Fruit fly (Drosophila melanogaster) whole organism, embryonic: ENCODE data around the gene glu.

Source experiments
- Aef1 ChIP-seq: fragments of 200-800 bp; sonication (Bioruptor generic); IDR thresholded peaks from 3 replicates; pipeline ENCODE4 v1.3.6; 2022; ENCODE audit warnings: missing biosample characterization, missing genetic modification characterization
- Asciz ChIP-seq: fragments of 200-800 bp; sonication (Bioruptor generic); optimal IDR thresholded peaks from 2 replicates; lab custom pipeline; 2017; ENCODE audit warnings: missing biosample characterization, mild to moderate bottlenecking, missing genetic modification characterization, missing genetic modification reagents
- CG10209 ChIP-seq: fragments of 200-800 bp; sonication (Bioruptor generic); optimal IDR thresholded peaks from 3 replicates; lab custom pipeline; 2017; ENCODE audit warnings: missing biosample characterization, mild to moderate bottlenecking, missing genetic modification characterization, missing genetic modification reagents
- CG12299 ChIP-seq: fragments of 200-800 bp; sonication (Bioruptor generic); optimal IDR thresholded peaks from 2 replicates; lab custom pipeline; 2018; ENCODE audit warnings: missing biosample characterization, mild to moderate bottlenecking, missing genetic modification characterization
- CG15073 ChIP-seq: fragments of 200-800 bp; sonication (Bioruptor generic); optimal IDR thresholded peaks from 2 replicates; lab custom pipeline; 2016; ENCODE audit warnings: missing biosample characterization, missing genetic modification characterization
- CG15269 ChIP-seq: fragments of 200-800 bp; sonication (Bioruptor generic); optimal IDR thresholded peaks from 2 replicates; lab custom pipeline; 2018; ENCODE audit warnings: missing biosample characterization, mild to moderate bottlenecking, missing genetic modification characterization, moderate library complexity
- CG1529 ChIP-seq: fragments of 200-800 bp; sonication (Bioruptor generic); optimal IDR thresholded peaks from 3 replicates; lab custom pipeline; 2018; ENCODE audit warnings: missing biosample characterization, missing genetic modification characterization
- CG15514 ChIP-seq: fragments of 200-800 bp; sonication (Bioruptor generic); optimal IDR thresholded peaks from 3 replicates; lab custom pipeline; 2017; ENCODE audit warnings: missing biosample characterization, missing genetic modification characterization, mild to moderate bottlenecking, moderate library complexity, missing genetic modification reagents
- CG15696 ChIP-seq: fragments of 200-800 bp; sonication (Bioruptor generic); optimal IDR thresholded peaks from 2 replicates; lab custom pipeline; 2019; ENCODE audit warnings: missing biosample characterization, mild to moderate bottlenecking, missing genetic modification characterization, moderate library complexity
- CG1603 ChIP-seq: fragments of 200-800 bp; sonication (Bioruptor generic); optimal IDR thresholded peaks from 2 replicates; lab custom pipeline; 2019; ENCODE audit warnings: missing biosample characterization, mild to moderate bottlenecking, missing genetic modification characterization, moderate library complexity
- CG16863 ChIP-seq: fragments of 200-800 bp; sonication (Bioruptor generic); optimal IDR thresholded peaks from 3 replicates; lab custom pipeline; 2016; ENCODE audit warnings: missing biosample characterization, missing genetic modification characterization
- CG2129 ChIP-seq: fragments of 200-800 bp; sonication (Bioruptor generic); IDR thresholded peaks from 2 replicates; pipeline ENCODE4 v1.3.6; 2022; ENCODE audit warnings: missing biosample characterization, missing genetic modification characterization; ENCODE audit not compliant: partially characterized antibody
- CG31365 ChIP-seq: fragments of 200-800 bp; sonication (Bioruptor generic); optimal IDR thresholded peaks from 2 replicates; lab custom pipeline; 2018; ENCODE audit warnings: missing biosample characterization, mild to moderate bottlenecking, missing genetic modification characterization
- CG3726 ChIP-seq: fragments of 200-800 bp; sonication (Bioruptor generic); IDR thresholded peaks from 3 replicates; pipeline ENCODE4, ENCODE4 v1.3.6; 2022; ENCODE audit warnings: missing biosample characterization, missing genetic modification characterization
- CG4404 ChIP-seq: fragments of 200-800 bp; sonication (Bioruptor generic); IDR thresholded peaks from 2 replicates; pipeline ENCODE4 v1.3.6; 2022; ENCODE audit warnings: missing biosample characterization, missing genetic modification characterization
- CG4707 ChIP-seq: fragments of 200-800 bp; sonication (Bioruptor generic); optimal IDR thresholded peaks from 2 replicates; lab custom pipeline; 2018; ENCODE audit warnings: missing biosample characterization, mild to moderate bottlenecking, missing genetic modification characterization, moderate library complexity
- CG6791 ChIP-seq: fragments of 200-800 bp; sonication (Bioruptor generic); IDR thresholded peaks from 3 replicates; pipeline ENCODE4 v1.3.6; 2022; ENCODE audit warnings: missing biosample characterization, missing genetic modification characterization; ENCODE audit not compliant: partially characterized antibody
- CG7271 ChIP-seq: fragments of 200-800 bp; sonication (Bioruptor generic); optimal IDR thresholded peaks from 2 replicates; lab custom pipeline; 2018; ENCODE audit warnings: missing biosample characterization, mild to moderate bottlenecking, missing genetic modification characterization, moderate library complexity
- CG8388 ChIP-seq: fragments of 200-800 bp; sonication (Bioruptor generic); optimal IDR thresholded peaks from 2 replicates; lab custom pipeline; 2019; ENCODE audit warnings: missing biosample characterization, mild to moderate bottlenecking, missing genetic modification characterization, moderate library complexity
- CG8944 ChIP-seq: fragments of 200-800 bp; sonication (Bioruptor generic); optimal IDR thresholded peaks from 3 replicates; lab custom pipeline; 2016; ENCODE audit warnings: missing biosample characterization, missing genetic modification characterization
- CG9727 ChIP-seq: fragments of 200-800 bp; sonication (Bioruptor generic); optimal IDR thresholded peaks from 3 replicates; lab custom pipeline; 2017; ENCODE audit warnings: missing biosample characterization, mild to moderate bottlenecking, missing genetic modification characterization
- CkIIα-i1 ChIP-seq: fragments of 200-800 bp; sonication (Bioruptor generic); IDR thresholded peaks from 2 replicates; pipeline ENCODE4 v1.3.6; 2022; ENCODE audit warnings: missing biosample characterization, missing genetic modification characterization
- D ChIP-seq, 2 experiments: fragments of 200-800 bp in 1 of 2; fragments of >200 bp in 1 of 2; sonication (Bioruptor generic) in 1 of 2; optimal IDR thresholded peaks; 2 replicates in 1 of 2; 3 replicates in 1 of 2; lab custom pipeline; 2017; ENCODE audit warnings: mild to moderate bottlenecking in 1 of 2, missing biosample characterization in 1 of 2, missing genetic modification characterization in 1 of 2, missing genetic modification reagents in 1 of 2
- Dip3 ChIP-seq: fragments of 200-800 bp; sonication (Bioruptor generic); optimal IDR thresholded peaks from 3 replicates; lab custom pipeline; 2016; ENCODE audit warnings: missing biosample characterization, missing genetic modification characterization
- Fer1 ChIP-seq: fragments of 200-800 bp; sonication (Bioruptor generic); optimal IDR thresholded peaks from 2 replicates; lab custom pipeline; 2017; ENCODE audit warnings: missing biosample characterization, mild to moderate bottlenecking, missing genetic modification characterization
- Gsc ChIP-seq: fragments of 200-800 bp; sonication (Bioruptor generic); IDR thresholded peaks from 2 replicates; pipeline ENCODE4 v1.3.6; 2022; ENCODE audit warnings: missing biosample characterization, missing genetic modification characterization
- Hr39 ChIP-seq: fragments of >200 bp; optimal IDR thresholded peaks from 2 replicates; lab custom pipeline; 2017
- Hr51 ChIP-seq, 2 experiments: fragments of 200-800 bp; sonication (Bioruptor generic); optimal IDR thresholded peaks; 2 replicates in 1 of 2; 3 replicates in 1 of 2; lab custom pipeline; 2016 to 2018; ENCODE audit warnings: missing biosample characterization in 2 of 2, missing genetic modification characterization in 2 of 2, mild to moderate bottlenecking in 1 of 2, moderate library complexity in 1 of 2
- Max ChIP-seq: fragments of 200-800 bp; sonication (Bioruptor generic); optimal IDR thresholded peaks from 2 replicates; lab custom pipeline; 2016; ENCODE audit warnings: missing biosample characterization, mild to moderate bottlenecking, missing genetic modification characterization
- Sin3A ChIP-seq: fragments of >200 bp; optimal IDR thresholded peaks from 2 replicates; lab custom pipeline; 2018
- Tbp ChIP-seq: fragments of >200 bp; optimal IDR thresholded peaks from 2 replicates; lab custom pipeline; 2018; ENCODE audit warnings: missing biosample characterization, missing genetic modification characterization
- cg ChIP-seq: fragments of 200-800 bp; sonication (Bioruptor generic); optimal IDR thresholded peaks from 3 replicates; lab custom pipeline; 2019; ENCODE audit warnings: missing biosample characterization, mild to moderate bottlenecking, missing genetic modification characterization, moderate library complexity
- dmrt99B ChIP-seq: fragments of 200-800 bp; sonication (Bioruptor generic); optimal IDR thresholded peaks from 2 replicates; lab custom pipeline; 2018; ENCODE audit warnings: missing biosample characterization, mild to moderate bottlenecking, missing genetic modification characterization, moderate library complexity
- dysf ChIP-seq: fragments of 200-800 bp; sonication (Bioruptor generic); IDR thresholded peaks from 3 replicates; pipeline ENCODE4 v1.3.6; 2022; ENCODE audit warnings: missing biosample characterization, missing genetic modification characterization
- en ChIP-seq: fragments of 200-800 bp; sonication (Bioruptor generic); optimal IDR thresholded peaks from 2 replicates; lab custom pipeline; 2016; ENCODE audit warnings: missing biosample characterization, missing genetic modification characterization
- fd3F ChIP-seq: fragments of 200-800 bp; sonication (Bioruptor generic); optimal IDR thresholded peaks from 2 replicates; lab custom pipeline; 2018; ENCODE audit warnings: missing biosample characterization, mild to moderate bottlenecking, missing genetic modification characterization, moderate library complexity
- fru ChIP-seq: fragments of >200 bp; optimal IDR thresholded peaks from 2 replicates; lab custom pipeline; 2017
- ftz-f1 ChIP-seq: fragments of 200-800 bp; sonication (Bioruptor generic); optimal IDR thresholded peaks from 2 replicates; lab custom pipeline; 2016; ENCODE audit warnings: missing biosample characterization, missing genetic modification characterization
- gcm ChIP-seq: fragments of 200-800 bp; sonication (Bioruptor generic); optimal IDR thresholded peaks from 2 replicates; lab custom pipeline; 2019; ENCODE audit warnings: missing biosample characterization, mild to moderate bottlenecking, missing genetic modification characterization, moderate library complexity
- gfzf ChIP-seq: fragments of 200-800 bp; sonication (Bioruptor generic); optimal IDR thresholded peaks from 2 replicates; lab custom pipeline; 2016; ENCODE audit warnings: missing biosample characterization, mild to moderate bottlenecking, missing genetic modification characterization, moderate library complexity
- lab ChIP-seq: fragments of 200-800 bp; sonication (Bioruptor generic); optimal IDR thresholded peaks from 3 replicates; lab custom pipeline; 2017; ENCODE audit warnings: missing biosample characterization, missing genetic modification characterization, mild to moderate bottlenecking, moderate library complexity, missing genetic modification reagents
- lilli ChIP-seq: fragments of 200-800 bp; sonication (Bioruptor generic); optimal IDR thresholded peaks from 3 replicates; lab custom pipeline; 2016; ENCODE audit warnings: missing biosample characterization, missing genetic modification characterization
- lmd ChIP-seq: fragments of 200-800 bp; sonication (Bioruptor generic); IDR thresholded peaks from 2 replicates; pipeline ENCODE4 v1.3.6; 2022; ENCODE audit warnings: missing biosample characterization, missing genetic modification characterization
- nerfin-1 ChIP-seq: fragments of 200-800 bp; sonication (Bioruptor generic); optimal IDR thresholded peaks from 3 replicates; lab custom pipeline; 2019; ENCODE audit warnings: missing biosample characterization, mild to moderate bottlenecking, missing genetic modification characterization, moderate library complexity
- psq ChIP-seq: fragments of 200-800 bp; sonication (Bioruptor generic); optimal IDR thresholded peaks from 2 replicates; lab custom pipeline; 2017; ENCODE audit warnings: missing biosample characterization, missing genetic modification characterization
- ranshi ChIP-seq: fragments of 200-800 bp; sonication (Bioruptor generic); IDR thresholded peaks from 2 replicates; pipeline ENCODE4 v1.3.6; 2022; ENCODE audit warnings: missing biosample characterization, missing genetic modification characterization
- row ChIP-seq: fragments of 200-800 bp; sonication (Bioruptor generic); IDR thresholded peaks from 3 replicates; pipeline ENCODE4 v1.3.6; 2022; ENCODE audit warnings: missing biosample characterization, missing genetic modification characterization
- seq ChIP-seq: fragments of 200-800 bp; sonication (Bioruptor generic); IDR thresholded peaks from 2 replicates; pipeline ENCODE4 v1.3.6; 2022; ENCODE audit warnings: missing biosample characterization, missing genetic modification characterization
- tll ChIP-seq, 2 experiments: fragments of 200-800 bp in 1 of 2; fragments of >200 bp in 1 of 2; sonication (Bioruptor generic) in 1 of 2; optimal IDR thresholded peaks; 2 replicates each; lab custom pipeline; 2017 to 2019; ENCODE audit warnings: missing biosample characterization in 2 of 2, missing genetic modification characterization in 2 of 2, mild to moderate bottlenecking in 1 of 2, moderate library complexity in 1 of 2
- vvl ChIP-seq: fragments of 200-800 bp; sonication (Bioruptor generic); IDR thresholded peaks from 2 replicates; pipeline ENCODE4 v1.3.6; 2022; ENCODE audit warnings: missing biosample characterization, missing genetic modification characterization
- wor ChIP-seq: fragments of 200-800 bp; sonication (Bioruptor generic); IDR thresholded peaks from 2 replicates; pipeline ENCODE4 v1.3.6; 2022; ENCODE audit warnings: missing biosample characterization, missing genetic modification characterization

The glu gene

dm6 chr2L:16703753-16704152 lies 34.4 kb downstream of the glu start (continued):
- TF ChIP-seq CG4707 (GFP tag; lab: Kevin White, UChicago) = no peak
- TF ChIP-seq CG3726 (GFP tag; lab: Robert Waterston, UW) = no peak
- TF ChIP-seq Dip3 (GFP tag; lab: Kevin White, UChicago) = peak; percentile 40
- no peak for TF ChIP-seq cg (GFP tag; lab: Kevin White, UChicago)
- no peak for TF ChIP-seq gcm (GFP tag; lab: Kevin White, UChicago)
- peak; percentile 59 for TF ChIP-seq fd3F (GFP tag; lab: Kevin White, UChicago)
- no peak for TF ChIP-seq tll (GFP tag; optimal IDR thresholded peaks at IDR 0.05; lab: Kevin White, UChicago)
- peak in 1 of 2 experiments; percentile 28 for TF ChIP-seq Hr51 (GFP tag; optimal IDR thresholded peaks at IDR 0.05; lab: Kevin White, UChicago)
- TF ChIP-seq nerfin-1 (tag; lab: Kevin White, UChicago) = no peak
- no peak for TF ChIP-seq dmrt99B (tag; lab: Kevin White, UChicago)
- TF ChIP-seq row (GFP tag; lab: Robert Waterston, UW) = peak; percentile 60
- no peak; the same call in 1 of the 2 replicates for TF ChIP-seq lmd (GFP tag; lab: Robert Waterston, UW)
- TF ChIP-seq Hr39 (lab: Kevin White, UChicago) = no peak
- TF ChIP-seq ftz-f1 (GFP tag; lab: Kevin White, UChicago) = no peak
- no peak for TF ChIP-seq psq (GFP tag; lab: Kevin White, UChicago)
- TF ChIP-seq CG10209 (GFP tag; lab: Kevin White, UChicago) = peak; percentile 35
- no peak for TF ChIP-seq CG16863
- peak; percentile 63 for TF ChIP-seq CG15269 (tag; lab: Kevin White, UChicago)
- TF ChIP-seq CG7271 (tag; lab: Kevin White, UChicago) = no peak
- TF ChIP-seq vvl (GFP tag; lab: Robert Waterston, UW) = peak; percentile 65
- peak; percentile 41; the same call in 1 of the 2 replicates for TF ChIP-seq seq (GFP tag; lab: Robert Waterston, UW)
- no peak for TF ChIP-seq CG31365 (tag; lab: Kevin White, UChicago)
- TF ChIP-seq CkIIα-i1 (GFP tag; lab: Robert Waterston, UW) = no peak
- TF ChIP-seq fru (lab: Kevin White, UChicago) = no peak
- TF ChIP-seq Sin3A (lab: Kevin White, UChicago) = no peak
- peak; percentile 70 for TF ChIP-seq lilli (GFP tag; lab: Kevin White, UChicago)
- TF ChIP-seq CG9727 (GFP tag; lab: Kevin White, UChicago) = no peak
- TF ChIP-seq CG1603 (tag; lab: Kevin White, UChicago) = peak; percentile 31
- TF ChIP-seq ranshi (GFP tag; lab: Robert Waterston, UW) = peak; percentile 61; the same call in 1 of the 2 replicates
- peak; percentile 36 for TF ChIP-seq Max (GFP tag; lab: Kevin White, UChicago)
- no peak for TF ChIP-seq lab (GFP tag; lab: Kevin White, UChicago)
- no peak for TF ChIP-seq CG6791 (GFP tag; lab: Robert Waterston, UW)
- peak; percentile 19 for TF ChIP-seq CG1529 (GFP tag; lab: Kevin White, UChicago)
- no peak for TF ChIP-seq Asciz
- TF ChIP-seq CG15696 (tag; lab: Kevin White, UChicago) = no peak
- peak; percentile 22; the same call in 1 of the 3 replicates for TF ChIP-seq Aef1
- peak; percentile 62; the same call in 2 of the 3 replicates for TF ChIP-seq dysf (GFP tag; lab: Robert Waterston, UW)
- TF ChIP-seq wor (GFP tag; lab: Robert Waterston, UW) = no peak
- TF ChIP-seq CG15073 (GFP tag; lab: Kevin White, UChicago) = no peak
- no peak for TF ChIP-seq D (optimal IDR thresholded peaks at IDR 0.05; lab: Kevin White, UChicago)
- no peak for TF ChIP-seq D (GFP tag; optimal IDR thresholded peaks at IDR 0.05; lab: Kevin White, UChicago)
- peak; percentile 32 for TF ChIP-seq en (GFP tag; lab: Kevin White, UChicago)
- TF ChIP-seq CG8944 (GFP tag; lab: Kevin White, UChicago) = no peak
- peak; percentile 11 for TF ChIP-seq CG12299 (tag; lab: Kevin White, UChicago)
- no peak for TF ChIP-seq Gsc (GFP tag; lab: Robert Waterston, UW)
- no peak for TF ChIP-seq CG8388 (GFP tag; lab: Kevin White, UChicago)
- no peak for TF ChIP-seq CG4404 (GFP tag; lab: Robert Waterston, UW)
- TF ChIP-seq CG2129 (GFP tag; lab: Robert Waterston, UW) = no peak
- no peak for TF ChIP-seq Fer1 (GFP tag; lab: Kevin White, UChicago)
- TF ChIP-seq gfzf (GFP tag; lab: Kevin White, UChicago) = no peak
- TF ChIP-seq CG15514 = no peak
- no peak for TF ChIP-seq Tbp
